Worm (Caenorhabditis elegans): ENCODE measurements around the gene C45G9.2.

C45G9.2 gene

DNA sequence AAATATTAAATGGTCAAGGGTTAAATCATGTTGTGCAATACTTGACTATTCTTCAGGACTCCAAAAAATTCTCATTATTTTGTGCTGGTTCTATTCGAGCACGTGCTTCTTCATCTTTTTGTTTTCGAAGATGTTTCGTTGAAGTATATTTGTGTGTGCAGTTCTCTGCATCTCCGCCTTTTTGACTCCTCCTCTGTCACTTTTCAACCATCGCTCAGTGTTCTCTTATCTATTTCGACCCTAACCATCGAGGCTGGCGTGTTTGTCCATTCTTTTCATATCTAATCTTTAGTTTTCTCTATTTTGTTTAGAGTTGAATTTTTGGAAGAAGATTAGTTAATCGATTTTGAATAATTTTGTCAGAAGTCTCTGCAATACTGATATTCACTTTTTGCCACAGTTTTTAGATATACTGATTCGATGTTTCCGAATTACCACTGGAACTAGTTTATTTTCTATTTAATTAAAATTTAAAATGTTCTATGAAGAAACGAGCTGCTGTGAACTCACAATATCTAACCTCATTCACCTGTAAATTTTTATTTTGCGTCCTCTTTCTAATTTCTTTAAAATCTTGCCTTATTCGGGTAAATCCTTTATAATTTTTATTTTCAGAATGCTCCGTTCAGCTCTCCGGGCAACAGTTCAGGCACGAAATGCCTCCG lies 8.4 kb downstream of the C45G9.2 start, which contains the start of gene alh-1 (continued):
- TF ChIP-seq ceh-27 (GFP tag; optimal IDR thresholded peaks at IDR 0.05): no peak
- TF ChIP-seq nfya-2 (GFP tag; IDR thresholded peaks at IDR 0.05): no peak
- TF ChIP-seq die-1 (tag; optimal IDR thresholded peaks at IDR 0.05): no peak
- TF ChIP-seq egl-18 (GFP tag; IDR thresholded peaks at IDR 0.05): no peak

DNA sequence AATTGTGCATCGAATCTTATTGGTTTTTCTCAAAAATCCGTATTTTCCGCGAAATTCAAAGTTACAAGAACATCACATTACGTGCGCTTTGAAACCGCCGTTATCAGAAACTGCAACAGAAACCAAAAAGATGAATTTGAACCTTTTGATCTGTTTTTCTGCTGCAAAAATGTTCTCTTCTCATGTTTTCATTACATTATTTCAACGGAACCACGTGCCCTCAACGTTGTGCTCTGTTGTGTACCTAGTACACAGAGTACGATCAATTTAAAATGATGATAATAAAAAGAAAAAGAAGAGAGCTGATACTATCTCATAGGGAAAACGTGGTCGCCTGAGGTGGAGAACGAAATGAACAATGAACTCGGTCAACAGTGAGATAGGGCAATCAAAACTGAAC lies 9.2 kb downstream of the C45G9.2 start:
- TF ChIP-seq ztf-26 (tag; optimal IDR thresholded peaks at IDR 0.05) (peak; percentile 56), Y67H2A.10 (GFP tag; conservative IDR thresholded peaks at IDR 0.05) (no peak), F52B5.7 (tag; optimal IDR thresholded peaks at IDR 0.05) (no peak), mcd-1 (GFP tag; IDR thresholded peaks at IDR 0.05) (peak; percentile 10; the same call in 1 of the 2 replicates), Y53G8AR.9 (GFP tag; conservative IDR thresholded peaks at IDR 0.05) (0 out of 2 replicates have a peak, but pooled peaks have one; percentile 44), D2030.7 (GFP tag; IDR thresholded peaks at IDR 0.05) (no peak), hmg-1.2 (GFP tag; IDR thresholded peaks at IDR 0.05) (peak; percentile 16; the same call in 1 of the 2 replicates), madf-8 (GFP tag; conservative IDR thresholded peaks at IDR 0.05) (no peak), ekl-4 (GFP tag; IDR thresholded peaks at IDR 0.05) (no peak), C06A6.2 (GFP tag; conservative IDR thresholded peaks at IDR 0.05) (0 out of 2 replicates have a peak, but pooled peaks have one; percentile 31), pha-4 (tag; optimal IDR thresholded peaks at IDR 0.05) (peak; percentile 78), snpc-1.3 (tag; optimal IDR thresholded peaks at IDR 0.05; ENCODE audit: insufficient read depth) (no peak), atf-7 (tag; optimal IDR thresholded peaks at IDR 0.05) (no peak), nfya-2 (GFP tag; IDR thresholded peaks at IDR 0.05) (no peak), ztf-25 (GFP tag; IDR thresholded peaks at IDR 0.05) (no peak), hrde-1 (tag; optimal IDR thresholded peaks at IDR 0.05; ENCODE audit: borderline replicate concordance) (no peak), cebp-1 (GFP tag; IDR thresholded peaks at IDR 0.05) (peak; percentile 33; the same call in 1 of the 2 replicates), cebp-1 (tag; optimal IDR thresholded peaks at IDR 0.05) (peak; percentile 61), bed-2 (GFP tag; IDR thresholded peaks at IDR 0.05) (no peak), hlh-12 (tag; optimal IDR thresholded peaks at IDR 0.05) (no peak), T26A5.8 (tag; optimal IDR thresholded peaks at IDR 0.05) (no peak), ztf-3 (GFP tag; optimal IDR thresholded peaks at IDR 0.05) (no peak), mxl-1 (tag; optimal IDR thresholded peaks at IDR 0.05) (no peak), Y79H2A.3 (GFP tag; conservative IDR thresholded peaks at IDR 0.05) (no peak), nhr-179 (tag; optimal IDR thresholded peaks at IDR 0.05) (no peak), snpc-3.4 (tag; optimal IDR thresholded peaks at IDR 0.05) (no peak), zfh-2 (GFP tag; conservative IDR thresholded peaks at IDR 0.05) (no peak), F22D6.2 (tag; optimal IDR thresholded peaks at IDR 0.05) (peak; percentile 76), ceh-27 (GFP tag; optimal IDR thresholded peaks at IDR 0.05) (no peak), zim-3 (tag; optimal IDR thresholded peaks at IDR 0.05) (no peak), mel-28 (tag; optimal IDR thresholded peaks at IDR 0.05; ENCODE audit: borderline replicate concordance) (no peak), F23B12.7 (tag; optimal IDR thresholded peaks at IDR 0.05; ENCODE audit: insufficient read depth) (peak; percentile 15), lsy-27 (tag; optimal IDR thresholded peaks at IDR 0.05; ENCODE audit: borderline replicate concordance, insufficient read depth) (no peak), akir-1 (GFP tag; optimal IDR thresholded peaks at IDR 0.05) (no peak), gei-17 (GFP tag; optimal IDR thresholded peaks at IDR 0.05) (no peak), tbx-9 (tag; optimal IDR thresholded peaks at IDR 0.05; ENCODE audit: borderline replicate concordance) (no peak), let-526 (GFP tag; IDR thresholded peaks at IDR 0.05) (0 out of 2 replicates have a peak, but pooled peaks have one; percentile 24), cebp-2 (GFP tag; IDR thresholded peaks at IDR 0.05) (no peak), ceh-91 (GFP tag; IDR thresholded peaks at IDR 0.05) (no peak), pbrm-1 (GFP tag; IDR thresholded peaks at IDR 0.05) (no peak), somi-1 (GFP tag; optimal IDR thresholded peaks at IDR 0.05) (peak; percentile 85), tbp1 (GFP tag; optimal IDR thresholded peaks at IDR 0.05) (peak; percentile 43), lin-40 (tag; optimal IDR thresholded peaks at IDR 0.05) (peak; percentile 74)
